Worm (Caenorhabditis elegans) whole organism, L4 larva: ENCODE results near the gene dvc-1.

Experiments
- aha-1 ChIP-seq: fragments of 150-350 bp; peaks from one replicate; lab custom pipeline; 2014; ENCODE audit warnings: missing biosample characterization, missing genetic modification characterization
- aly-2 ChIP-seq: sonication (generic microtip); optimal IDR thresholded peaks from 2 replicates; lab custom pipeline; 2018; ENCODE audit warnings: missing biosample characterization, missing genetic modification characterization
- ceh-20 ChIP-seq: fragments of 200-800 bp; sonication (Bioruptor generic); IDR thresholded peaks from 2 replicates; pipeline ENCODE4 v1.3.6; 2022; ENCODE audit warnings: missing genetic modification reagents, missing genetic modification characterization, missing compliant biosample characterization
- ceh-44 ChIP-seq: fragments of 200-800 bp; sonication (Bioruptor generic); IDR thresholded peaks from 2 replicates; pipeline ENCODE4 v1.3.6; 2022; ENCODE audit warnings: missing genetic modification reagents, missing genetic modification characterization, missing compliant biosample characterization
- ctbp-1 ChIP-seq: fragments of 200-800 bp; sonication (Bioruptor generic); IDR thresholded peaks from 2 replicates; pipeline ENCODE4 v1.3.6; 2022; ENCODE audit warnings: missing genetic modification reagents, missing genetic modification characterization, missing compliant biosample characterization
- daf-12 ChIP-seq: fragments of 150-350 bp; optimal IDR thresholded peaks from 2 replicates; lab custom pipeline; 2014; ENCODE audit warnings: missing biosample characterization, missing genetic modification reagents, missing genetic modification characterization
- daf-16 ChIP-seq, 3 experiments: sonication (generic microtip); optimal IDR thresholded peaks; 2 replicates each; lab custom pipeline; 2016 to 2017; ENCODE audit warnings: missing genetic modification characterization in 3 of 3, missing genetic modification reagents in 3 of 3, mild to moderate bottlenecking in 2 of 3, missing compliant biosample characterization in 2 of 3, missing biosample characterization in 1 of 3, moderate library complexity in 1 of 3
- dmd-6 ChIP-seq: fragments of 200-800 bp; sonication (Bioruptor generic); IDR thresholded peaks from 2 replicates; pipeline ENCODE4 v1.3.6; 2022; ENCODE audit warnings: missing genetic modification reagents, missing genetic modification characterization, missing compliant biosample characterization
- dve-1 ChIP-seq: sonication (generic microtip); optimal IDR thresholded peaks from 2 replicates; lab custom pipeline; 2017; ENCODE audit warnings: antibody characterized with exemption, mild to moderate bottlenecking, missing genetic modification characterization, missing compliant biosample characterization; ENCODE audit not compliant: insufficient read depth
- fos-1 ChIP-seq: fragments of 150-350 bp; optimal IDR thresholded peaks from 2 replicates; lab custom pipeline; 2014; ENCODE audit warnings: missing biosample characterization, missing genetic modification characterization
- gei-8 ChIP-seq: fragments of 200-800 bp; sonication (Bioruptor generic); optimal IDR thresholded peaks from 2 replicates; lab custom pipeline; 2018; ENCODE audit warnings: mild to moderate bottlenecking, missing genetic modification characterization, missing compliant biosample characterization
- hlh-11 ChIP-seq: fragments of 200-800 bp; sonication (Bioruptor generic); optimal IDR thresholded peaks from 2 replicates; lab custom pipeline; 2018; ENCODE audit warnings: mild to moderate bottlenecking, missing genetic modification characterization, missing compliant biosample characterization
- hlh-30 ChIP-seq: sonication (generic microtip); optimal IDR thresholded peaks from 2 replicates; lab custom pipeline; 2017; ENCODE audit warnings: antibody characterized with exemption, mild to moderate bottlenecking, missing genetic modification characterization, missing compliant biosample characterization; ENCODE audit not compliant: insufficient read depth
- lin-13 ChIP-seq: fragments of 150-350 bp; optimal IDR thresholded peaks from 2 replicates; lab custom pipeline; 2014; ENCODE audit warnings: missing biosample characterization, missing genetic modification reagents, missing genetic modification characterization
- lir-3 ChIP-seq: sonication (generic microtip); optimal IDR thresholded peaks from 2 replicates; lab custom pipeline; 2016; ENCODE audit warnings: mild to moderate bottlenecking, missing genetic modification characterization, missing compliant biosample characterization
- mdl-1 ChIP-seq, 2 experiments: fragments of 150-350 bp in 1 of 2; sonication (generic microtip) in 1 of 2; optimal IDR thresholded peaks; 2 replicates each; lab custom pipeline; 2014 to 2017; ENCODE audit warnings: missing biosample characterization in 2 of 2, missing genetic modification characterization in 2 of 2
- mep-1 ChIP-seq: fragments of 150-350 bp; sonication (generic microtip); optimal IDR thresholded peaks from 3 replicates; lab custom pipeline; 2014; ENCODE audit warnings: missing biosample characterization, missing genetic modification characterization
- mxl-3 ChIP-seq: fragments of 200-800 bp; sonication (Bioruptor generic); optimal IDR thresholded peaks from 2 replicates; lab custom pipeline; 2018; ENCODE audit warnings: mild to moderate bottlenecking, missing genetic modification characterization, missing compliant biosample characterization
- nhr-10 ChIP-seq: fragments of 150-350 bp; optimal IDR thresholded peaks from 2 replicates; lab custom pipeline; 2014; ENCODE audit warnings: missing biosample characterization, missing genetic modification characterization
- nhr-25 ChIP-seq: sonication (generic microtip); optimal IDR thresholded peaks from 2 replicates; lab custom pipeline; 2017; ENCODE audit warnings: missing genetic modification characterization, mild to moderate bottlenecking, missing compliant biosample characterization, antibody characterized with exemption, moderate library complexity, borderline replicate concordance; ENCODE audit not compliant: insufficient read depth
- nhr-28 ChIP-seq: fragments of 150-350 bp; optimal IDR thresholded peaks from 2 replicates; lab custom pipeline; 2014; ENCODE audit warnings: missing biosample characterization, missing genetic modification characterization
- php-3 ChIP-seq: fragments of 200-800 bp; sonication (Bioruptor generic); IDR thresholded peaks from 2 replicates; pipeline ENCODE4 v1.3.6; 2022; ENCODE audit warnings: missing genetic modification reagents, missing genetic modification characterization, missing compliant biosample characterization
- pqm-1 ChIP-seq: sonication (generic microtip); optimal IDR thresholded peaks from 2 replicates; lab custom pipeline; 2017; ENCODE audit warnings: missing biosample characterization, missing genetic modification characterization
- sdz-12 ChIP-seq: fragments of 200-800 bp; sonication (Bioruptor generic); optimal IDR thresholded peaks from 2 replicates; lab custom pipeline; 2018; ENCODE audit warnings: mild to moderate bottlenecking, missing genetic modification characterization, missing compliant biosample characterization
- tra-1 ChIP-seq: fragments of 200-800 bp; sonication (Bioruptor generic); IDR thresholded peaks from 2 replicates; pipeline ENCODE4 v1.3.6; 2022; ENCODE audit warnings: missing genetic modification reagents, missing genetic modification characterization, missing compliant biosample characterization
- unc-62 ChIP-seq, 3 experiments: fragments of 150-350 bp in 1 of 3; sonication (generic microtip); optimal IDR thresholded peaks in 2 of 3; peaks in 1 of 3; 1 replicate in 1 of 3; 2 replicates in 2 of 3; lab custom pipeline; 2014 to 2017; ENCODE audit warnings: missing biosample characterization in 3 of 3, missing genetic modification characterization in 3 of 3, missing genetic modification reagents in 3 of 3, missing genotype in 1 of 3
- zip-2 ChIP-seq: fragments of 150-350 bp; optimal IDR thresholded peaks from 2 replicates; lab custom pipeline; 2014; ENCODE audit warnings: missing biosample characterization, missing genetic modification characterization

dvc-1 gene

DNA sequence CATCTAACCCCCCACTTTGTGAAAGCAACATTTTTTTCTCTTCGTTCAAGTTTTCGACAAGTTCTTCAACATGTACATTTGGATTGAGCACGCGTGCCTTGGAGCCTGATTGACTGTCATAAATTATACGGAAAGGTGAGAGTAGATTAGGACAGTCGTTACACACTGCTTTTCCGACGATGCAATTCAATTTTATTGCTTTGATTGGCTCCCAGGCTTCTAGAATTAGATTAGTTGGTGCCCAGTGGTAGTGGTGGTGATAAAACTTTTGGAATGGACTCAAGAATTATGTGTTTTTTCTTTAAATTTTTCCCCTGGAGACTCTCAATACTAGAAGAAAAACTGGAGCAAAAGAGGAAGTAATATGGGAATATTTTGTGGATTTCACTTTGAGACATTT, 34.7 kb downstream of the dvc-1 start:
- no peak for TF ChIP-seq tra-1 (GFP tag; lab: Robert Waterston, UW)
- peak in 1 of 2 experiments; percentile 58 for TF ChIP-seq unc-62 (GFP tag; optimal IDR thresholded peaks at IDR 0.05 in 1 of 2; lab: Kevin White, UChicago)
- no peak for TF ChIP-seq unc-62 (tag; optimal IDR thresholded peaks at IDR 0.05; lab: Kevin White, UChicago)

DNA sequence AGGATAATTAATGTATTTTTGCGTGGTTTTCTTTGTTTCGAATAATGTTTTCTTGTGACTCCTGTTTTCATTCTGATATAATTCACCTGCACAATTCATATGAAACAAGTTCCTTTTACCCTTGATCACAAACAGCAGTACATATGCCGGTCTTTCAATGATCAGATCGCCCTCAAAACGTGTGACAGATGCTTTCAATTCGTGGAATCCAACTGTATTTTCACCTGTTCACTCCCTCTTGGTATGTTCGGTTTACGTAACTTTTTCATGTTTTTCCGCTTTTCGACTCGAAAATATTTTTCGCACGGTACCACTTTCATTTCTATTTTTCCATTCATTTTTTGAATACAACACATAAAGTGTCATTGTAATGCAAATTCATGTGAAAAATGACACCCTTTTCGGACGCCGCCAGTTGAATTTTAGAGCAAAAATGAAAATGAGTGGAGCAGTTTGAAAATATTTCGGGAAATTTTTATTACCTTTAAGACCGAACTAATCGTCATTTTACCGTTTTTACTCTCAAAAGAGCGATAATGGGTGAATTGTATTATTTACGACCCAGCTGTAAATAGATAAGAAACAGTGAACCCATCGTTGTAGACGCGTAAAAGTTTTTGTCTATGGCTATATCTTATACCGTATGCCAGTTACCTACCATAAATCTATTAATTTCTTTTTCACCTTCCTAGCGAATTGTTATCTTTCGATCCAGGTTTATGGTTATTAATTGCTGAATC, 37.1 kb downstream of the dvc-1 start, which contains the start of gene K10D6.4:
K10D6.4 (plus strand) TSS at position 100 of the 740 bp plus-strand sequence.
- no peak for TF ChIP-seq ctbp-1 (GFP tag; lab: Robert Waterston, UW)
- TF ChIP-seq ceh-20 (GFP tag; lab: Robert Waterston, UW), result 0 out of 2 replicates have a peak, but pooled peaks have one; percentile 53
- no peak for TF ChIP-seq ceh-44 (GFP tag; lab: Robert Waterston, UW)
- peak; percentile 60 for TF ChIP-seq nhr-28 (tag; lab: Kevin White, UChicago)
- TF ChIP-seq mdl-1 (tag; optimal IDR thresholded peaks at IDR 0.05; lab: Kevin White, UChicago), result no peak
- peak; percentile 22 for TF ChIP-seq hlh-11
- TF ChIP-seq zip-2 (tag; lab: Kevin White, UChicago), result no peak
- TF ChIP-seq pqm-1, result peak; percentile 59
- TF ChIP-seq daf-16 (GFP tag; optimal IDR thresholded peaks at IDR 0.05; lab: Kevin White, UChicago), result no peak
- peak; percentile 47 for TF ChIP-seq daf-16 (tag; optimal IDR thresholded peaks at IDR 0.05; lab: Kevin White, UChicago)
- peak; percentile 90 for TF ChIP-seq php-3 (GFP tag; lab: Robert Waterston, UW)

DNA sequence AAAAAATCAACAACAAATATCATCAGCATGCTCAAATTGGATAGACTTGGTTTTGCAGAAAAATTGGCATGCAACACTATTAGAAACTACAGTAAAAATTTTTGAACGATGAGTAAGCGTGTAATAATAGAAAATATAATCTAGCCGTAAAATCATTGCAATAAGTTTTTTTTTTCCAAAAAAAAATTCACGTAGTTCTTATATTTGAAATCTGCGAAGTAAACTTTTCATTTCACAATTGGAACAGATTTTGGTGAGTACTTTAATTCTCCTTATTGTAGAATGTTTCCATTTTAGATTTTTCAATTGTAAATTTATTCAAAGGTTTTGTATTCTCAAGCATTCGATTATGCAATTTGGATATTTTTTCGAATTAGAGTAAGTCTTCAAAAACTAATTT, 38.8 kb downstream of the dvc-1 start, which contains the start of gene K10D6.3:
K10D6.3 (plus strand) TSS at position 301 of the 400 bp plus-strand sequence.
- TF ChIP-seq gei-8, result no peak
- peak; percentile 74 for TF ChIP-seq aha-1 (tag; lab: Kevin White, UChicago)

DNA sequence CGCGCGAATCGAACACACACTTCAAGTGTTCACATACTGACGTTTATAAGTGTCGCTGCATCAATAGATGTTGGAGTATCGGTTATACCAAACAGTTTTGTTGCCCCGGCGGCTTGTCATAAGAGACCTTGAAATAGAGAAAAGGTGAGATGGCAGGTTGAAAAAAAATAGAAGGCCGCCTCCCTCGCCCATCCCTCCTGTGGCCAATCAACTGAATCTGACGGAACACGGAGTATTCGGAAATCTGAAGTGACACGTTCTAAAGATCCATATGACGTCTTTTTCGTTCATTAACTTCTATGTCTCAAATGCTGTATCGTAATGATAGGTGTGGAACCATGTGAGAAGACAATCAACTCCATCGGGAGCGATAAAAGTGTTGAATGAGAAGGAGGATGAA, 39.6 kb downstream of the dvc-1 start:
- TF ChIP-seq dve-1 (tag; lab: Kevin White, UChicago), result no peak
- TF ChIP-seq nhr-10 (tag; lab: Kevin White, UChicago), result no peak
- peak; percentile 63 for TF ChIP-seq nhr-25
- no peak for TF ChIP-seq lin-13 (GFP tag; lab: Kevin White, UChicago)
- TF ChIP-seq mxl-3 (GFP tag; lab: Kevin White, UChicago), result peak; percentile 5

DNA sequence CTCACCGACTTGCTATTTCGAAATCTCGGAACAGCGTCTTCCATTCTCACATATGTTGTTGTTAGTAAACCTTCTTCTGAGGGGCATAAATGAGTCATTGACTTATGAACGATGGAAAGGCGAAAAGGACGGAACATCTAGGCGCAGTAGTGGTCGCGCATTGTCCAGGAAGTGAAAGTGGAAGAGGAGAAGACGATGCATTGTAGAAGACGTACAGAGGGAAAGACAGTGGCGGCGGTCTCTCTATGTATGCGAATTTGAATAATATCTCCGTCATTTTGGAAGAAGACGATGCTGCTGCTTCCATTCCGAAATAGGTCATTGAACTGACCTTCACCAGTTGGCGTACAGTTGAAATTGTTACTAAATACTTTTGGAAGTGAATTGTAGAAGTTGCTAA, 41.0 kb downstream of the dvc-1 start:
- TF ChIP-seq lir-3 (tag; lab: Kevin White, UChicago) (no peak), aha-1 (tag; lab: Kevin White, UChicago) (peak; percentile 82)

DNA sequence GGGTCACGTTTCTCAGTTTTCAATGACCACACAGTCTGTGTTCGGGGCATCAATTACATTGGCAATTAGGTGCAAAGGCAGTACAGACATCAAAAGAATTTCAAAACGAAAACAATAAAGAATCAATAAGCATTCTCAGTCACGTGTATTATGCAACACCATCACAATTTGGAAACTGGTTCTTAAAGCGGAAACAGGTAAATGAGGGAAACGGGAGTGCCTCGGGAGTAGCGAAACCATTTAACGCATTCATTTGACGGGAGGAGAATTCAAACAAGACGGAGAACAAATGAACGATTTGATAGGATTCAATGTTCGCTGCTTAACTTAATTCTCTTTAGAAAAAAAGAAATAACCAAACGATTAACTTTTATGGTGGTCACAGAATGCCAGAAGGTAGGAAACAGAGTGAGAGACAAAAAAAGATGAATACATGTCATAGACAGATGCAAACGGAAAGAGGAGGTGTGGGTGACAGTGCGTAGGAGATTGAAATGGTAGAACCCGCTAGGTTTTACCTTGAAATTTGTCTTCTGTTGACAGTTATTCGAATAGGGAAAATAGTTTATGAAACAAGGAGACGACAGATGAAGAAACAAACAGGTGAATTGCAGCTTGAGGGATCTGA, 42.4 kb downstream of the dvc-1 start:
- TF ChIP-seq nhr-28 (tag; lab: Kevin White, UChicago) (peak; percentile 16), dmd-6 (GFP tag; lab: Robert Waterston, UW) (no peak), mep-1 (tag; lab: Kevin White, UChicago) (peak; percentile 7), daf-12 (tag; lab: Kevin White, UChicago) (no peak), sdz-12 (GFP tag; lab: Kevin White, UChicago) (no peak), fos-1 (tag; lab: Kevin White, UChicago) (no peak), aly-2 (no peak), hlh-30 (peak; percentile 21), aha-1 (tag; lab: Kevin White, UChicago) (peak; percentile 97)
